Worm (Caenorhabditis elegans): ENCODE data around the gene col-20.
"Not testable (repeated sequence)": the region's sequence is repeated elsewhere in the genome, so short reads cannot be mapped to it uniquely, and the experiment has no call there.

col-20 gene

ce11 chrII:4870691-4871090 is at the start of gene col-20:
Gene col-20 (minus strand): TSS chrII:4870791.
- TF ChIP-seq unc-39 (tag; optimal IDR thresholded peaks at IDR 0.05) (no peak), elt-3 (tag; optimal IDR thresholded peaks at IDR 0.05) (no peak), sea-2 (GFP tag; optimal IDR thresholded peaks at IDR 0.05) (no peak), egl-5 (tag; optimal IDR thresholded peaks at IDR 0.05) (no peak), ZK546.5 (tag; optimal IDR thresholded peaks at IDR 0.05) (no peak), nhr-67 (tag; optimal IDR thresholded peaks at IDR 0.05) (no peak), lin-15B (tag; optimal IDR thresholded peaks at IDR 0.05) (no peak), elt-2 (tag; optimal IDR thresholded peaks at IDR 0.05) (no peak), pha-4 (tag; optimal IDR thresholded peaks at IDR 0.05) (no peak)

- TF ChIP-seq nhr-11 (tag; optimal IDR thresholded peaks at IDR 0.05): no peak
- no peak for TF ChIP-seq lin-39 (tag; optimal IDR thresholded peaks at IDR 0.05)
- peak; percentile 32 for TF ChIP-seq nhr-25 (tag; optimal IDR thresholded peaks at IDR 0.05)
- TF ChIP-seq mml-1 (tag; optimal IDR thresholded peaks at IDR 0.05): no peak
Measured at ce11 chrII:4918501-4919021, 48.0 kb upstream of the col-20 start.

ce11 chrII:4916462-4916861 is 45.9 kb upstream of the col-20 start, which contains the start of gene msp-31:
Gene msp-31 (minus strand): TSS chrII:4916562.
- TF ChIP-seq nhr-28 (tag; optimal IDR thresholded peaks at IDR 0.05); ama-1 (optimal IDR thresholded peaks at IDR 0.05); elt-2 (tag; optimal IDR thresholded peaks at IDR 0.05): not testable (repeated sequence)

ce11 chrII:4915572-4915971 is 45.0 kb upstream of the col-20 start:
- TF ChIP-seq ZK546.5 (tag; optimal IDR thresholded peaks at IDR 0.05) (no peak), lsy-12 (tag; optimal IDR thresholded peaks at IDR 0.05) (no peak), fkh-10 (GFP tag; optimal IDR thresholded peaks at IDR 0.05) (no peak), hmg-11 (tag; optimal IDR thresholded peaks at IDR 0.05) (no peak), nhr-77 (tag; optimal IDR thresholded peaks at IDR 0.05) (no peak), zag-1 (tag; optimal IDR thresholded peaks at IDR 0.05) (no peak), tbx-2 (tag; optimal IDR thresholded peaks at IDR 0.05) (no peak), nhr-237 (tag; optimal IDR thresholded peaks at IDR 0.05) (no peak), elt-3 (tag; optimal IDR thresholded peaks at IDR 0.05) (no peak), sea-2 (GFP tag; optimal IDR thresholded peaks at IDR 0.05) (no peak)

ce11 chrII:4914214-4914613 is 43.6 kb upstream of the col-20 start, which contains the start of gene R05F9.11:
Gene R05F9.11 (minus strand): TSS chrII:4914218.
- TF ChIP-seq jun-1 (tag; optimal IDR thresholded peaks at IDR 0.05) (no peak), ceh-9 (tag; optimal IDR thresholded peaks at IDR 0.05) (no peak), lsy-12 (tag; optimal IDR thresholded peaks at IDR 0.05) (no peak), nhr-12 (tag; optimal IDR thresholded peaks at IDR 0.05) (no peak), nhr-67 (tag; optimal IDR thresholded peaks at IDR 0.05) (no peak), elt-2 (tag; optimal IDR thresholded peaks at IDR 0.05) (peak; percentile 13), zag-1 (tag; optimal IDR thresholded peaks at IDR 0.05) (no peak), ztf-11 (tag; optimal IDR thresholded peaks at IDR 0.05) (no peak)

ce11 chrII:4908160-4908559 is 37.6 kb upstream of the col-20 start:
- TF ChIP-seq fkh-2 (tag; optimal IDR thresholded peaks at IDR 0.05): no peak
- TF ChIP-seq fkh-10 (GFP tag; optimal IDR thresholded peaks at IDR 0.05): no peak
- peak; percentile 5 for TF ChIP-seq tbx-2 (tag; optimal IDR thresholded peaks at IDR 0.05)
- no peak for TF ChIP-seq nhr-67 (tag; optimal IDR thresholded peaks at IDR 0.05)
- TF ChIP-seq ztf-11 (tag; optimal IDR thresholded peaks at IDR 0.05): no peak
- TF ChIP-seq pqm-1 (tag; optimal IDR thresholded peaks at IDR 0.05): no peak
- TF ChIP-seq mdl-1 (tag; optimal IDR thresholded peaks at IDR 0.05): no peak
- TF ChIP-seq nhr-237 (tag; optimal IDR thresholded peaks at IDR 0.05): no peak
- TF ChIP-seq nhr-76 (tag; optimal IDR thresholded peaks at IDR 0.05): no peak
- TF ChIP-seq nhr-11 (tag; optimal IDR thresholded peaks at IDR 0.05): no peak
- no peak for TF ChIP-seq ceh-9 (tag; optimal IDR thresholded peaks at IDR 0.05)
- TF ChIP-seq ceh-28 (tag; optimal IDR thresholded peaks at IDR 0.05): no peak
- TF ChIP-seq nhr-28 (tag; optimal IDR thresholded peaks at IDR 0.05): no peak
- no peak for TF ChIP-seq ztf-4 (tag; optimal IDR thresholded peaks at IDR 0.05)
- TF ChIP-seq lin-15B (tag; optimal IDR thresholded peaks at IDR 0.05): no peak
- peak; percentile 48 for TF ChIP-seq nfya-1 (tag; optimal IDR thresholded peaks at IDR 0.05; ENCODE audit: insufficient read depth)
- TF ChIP-seq daf-12 (tag; optimal IDR thresholded peaks at IDR 0.05): no peak
- TF ChIP-seq hmg-11 (tag; optimal IDR thresholded peaks at IDR 0.05): no peak
- TF ChIP-seq nhr-77 (tag; optimal IDR thresholded peaks at IDR 0.05): no peak
- TF ChIP-seq ama-1 (optimal IDR thresholded peaks at IDR 0.05): no peak
- no peak for TF ChIP-seq elt-3 (tag; optimal IDR thresholded peaks at IDR 0.05)
- TF ChIP-seq ceh-82 (tag; optimal IDR thresholded peaks at IDR 0.05): no peak
- peak; percentile 93 for TF ChIP-seq skn-1 (tag; optimal IDR thresholded peaks at IDR 0.05)
- no peak for TF ChIP-seq unc-62 (GFP tag; optimal IDR thresholded peaks at IDR 0.05)
- no peak for TF ChIP-seq snpc-4 (tag; optimal IDR thresholded peaks at IDR 0.05)
- TF ChIP-seq ceh-16 (tag; optimal IDR thresholded peaks at IDR 0.05): no peak
- no peak for TF ChIP-seq pha-4 (tag; optimal IDR thresholded peaks at IDR 0.05)
- TF ChIP-seq nhr-23 (tag; optimal IDR thresholded peaks at IDR 0.05): peak; percentile 26
- TF ChIP-seq aly-2 (tag; optimal IDR thresholded peaks at IDR 0.05): no peak
- peak; percentile 25 for TF ChIP-seq lin-39 (tag; optimal IDR thresholded peaks at IDR 0.05)
- no peak for TF ChIP-seq jun-1 (tag; optimal IDR thresholded peaks at IDR 0.05)
- no peak for TF ChIP-seq mml-1 (tag; optimal IDR thresholded peaks at IDR 0.05)
- TF ChIP-seq lsy-12 (tag; optimal IDR thresholded peaks at IDR 0.05): no peak

Measured in whole organism, L3 larva.